Worm (Caenorhabditis elegans): Measurements from ENCODE around the gene bath-39.

- TF ChIP-seq snpc-4 (tag; optimal IDR thresholded peaks at IDR 0.05) (no peak), lsy-2 (tag; optimal IDR thresholded peaks at IDR 0.05) (peak; percentile 22), nhr-12 (tag; optimal IDR thresholded peaks at IDR 0.05) (no peak), blmp-1 (tag; optimal IDR thresholded peaks at IDR 0.05) (no peak), mab-5 (tag; optimal IDR thresholded peaks at IDR 0.05) (no peak), lin-13 (tag; optimal IDR thresholded peaks at IDR 0.05) (no peak), ztf-11 (tag; optimal IDR thresholded peaks at IDR 0.05) (no peak), mep-1 (tag; optimal IDR thresholded peaks at IDR 0.05) (peak; percentile 45), nhr-76 (tag; optimal IDR thresholded peaks at IDR 0.05) (no peak), unc-62 (GFP tag; optimal IDR thresholded peaks at IDR 0.05) (no peak), elt-1 (tag; optimal IDR thresholded peaks at IDR 0.05; ENCODE audit: borderline replicate concordance, insufficient read depth) (no peak)
Observed at ce11 chrV:13459323-13459722, at the start of gene bath-39.
